Worm (Caenorhabditis elegans) whole organism, L2 larva: ENCODE measurements around the gene F59H6.14.

Source experiments
- ZK546.5 ChIP-seq: sonication (generic microtip); optimal IDR thresholded peaks from 2 replicates; lab custom pipeline; 2017; ENCODE audit warnings: missing biosample characterization, missing genetic modification characterization
- ama-1 ChIP-seq: fragments of 150-350 bp; optimal IDR thresholded peaks from 2 replicates; lab custom pipeline; 2018; ENCODE audit warnings: inconsistent platforms
- ceh-16 ChIP-seq: fragments of 150-350 bp; optimal IDR thresholded peaks from 2 replicates; lab custom pipeline; 2014; ENCODE audit warnings: missing biosample characterization, missing genetic modification characterization
- ceh-82 ChIP-seq: fragments of 150-350 bp; optimal IDR thresholded peaks from 2 replicates; lab custom pipeline; 2014; ENCODE audit warnings: missing biosample characterization, missing genetic modification characterization
- crh-2 ChIP-seq: sonication (generic microtip); optimal IDR thresholded peaks from 2 replicates; lab custom pipeline; 2017; ENCODE audit warnings: missing biosample characterization, missing genetic modification characterization
- dmd-4 ChIP-seq: sonication (generic microtip); optimal IDR thresholded peaks from 2 replicates; lab custom pipeline; 2017; ENCODE audit warnings: missing biosample characterization, missing genetic modification characterization
- elt-3 ChIP-seq: sonication (generic microtip); optimal IDR thresholded peaks from 2 replicates; lab custom pipeline; 2017; ENCODE audit warnings: missing biosample characterization, missing genetic modification characterization
- gmeb-1 ChIP-seq: fragments of 150-350 bp; optimal IDR thresholded peaks from 2 replicates; lab custom pipeline; 2014; ENCODE audit warnings: missing biosample characterization, missing genetic modification characterization
- lin-11 ChIP-seq: fragments of 150-350 bp; sonication (generic microtip); optimal IDR thresholded peaks from 2 replicates; lab custom pipeline; 2014; ENCODE audit warnings: missing biosample characterization, missing genetic modification characterization, inconsistent platforms, mixed read lengths
- lin-13 ChIP-seq: fragments of 150-350 bp; optimal IDR thresholded peaks from 2 replicates; lab custom pipeline; 2014; ENCODE audit warnings: missing biosample characterization, missing genetic modification reagents, missing genetic modification characterization
- lin-39 ChIP-seq: fragments of 150-350 bp; optimal IDR thresholded peaks from 2 replicates; lab custom pipeline; 2014; ENCODE audit warnings: missing biosample characterization, missing genetic modification reagents, missing genetic modification characterization
- lsy-2 ChIP-seq, 2 experiments: fragments of 150-350 bp in 1 of 2; sonication (generic microtip) in 1 of 2; optimal IDR thresholded peaks; 2 replicates each; lab custom pipeline; 2014 to 2017; ENCODE audit warnings: missing biosample characterization in 2 of 2, missing genetic modification characterization in 2 of 2
- mab-5 ChIP-seq: fragments of 150-350 bp; optimal IDR thresholded peaks from 2 replicates; lab custom pipeline; 2014; ENCODE audit warnings: missing biosample characterization, missing genetic modification characterization
- mbf-1 ChIP-seq: sonication (generic microtip); optimal IDR thresholded peaks from 2 replicates; lab custom pipeline; 2017; ENCODE audit warnings: missing biosample characterization, missing genetic modification characterization
- mdl-1 ChIP-seq, 2 experiments: fragments of 150-350 bp in 1 of 2; sonication (generic microtip) in 1 of 2; optimal IDR thresholded peaks; 2 replicates each; lab custom pipeline; 2017; ENCODE audit warnings: missing biosample characterization in 2 of 2, missing genetic modification characterization in 2 of 2
- nhr-10 ChIP-seq: sonication (generic microtip); optimal IDR thresholded peaks from 2 replicates; lab custom pipeline; 2017; ENCODE audit warnings: missing biosample characterization, missing genetic modification characterization
- nhr-11 ChIP-seq: fragments of 150-350 bp; optimal IDR thresholded peaks from 2 replicates; lab custom pipeline; 2014; ENCODE audit warnings: missing biosample characterization, missing genetic modification characterization
- nhr-12 ChIP-seq: fragments of 150-350 bp; optimal IDR thresholded peaks from 2 replicates; lab custom pipeline; 2014; ENCODE audit warnings: missing biosample characterization, missing genetic modification characterization
- nhr-129 ChIP-seq: fragments of 150-350 bp; optimal IDR thresholded peaks from 2 replicates; lab custom pipeline; 2014; ENCODE audit warnings: missing biosample characterization, missing genetic modification characterization
- nhr-23 ChIP-seq: fragments of 150-350 bp; optimal IDR thresholded peaks from 2 replicates; lab custom pipeline; 2014; ENCODE audit warnings: missing biosample characterization, missing genetic modification reagents, missing genetic modification characterization
- nhr-237 ChIP-seq: fragments of 150-350 bp; optimal IDR thresholded peaks from 2 replicates; lab custom pipeline; 2014; ENCODE audit warnings: missing biosample characterization, missing genetic modification characterization
- nhr-25 ChIP-seq: fragments of 150-350 bp; sonication (generic microtip); optimal IDR thresholded peaks from 3 replicates; lab custom pipeline; 2014; ENCODE audit warnings: missing biosample characterization, missing genetic modification characterization
- nhr-6 ChIP-seq: fragments of 150-350 bp; optimal IDR thresholded peaks from 2 replicates; lab custom pipeline; 2014; ENCODE audit warnings: missing biosample characterization, missing genetic modification characterization
- nhr-77 ChIP-seq: fragments of 150-350 bp; optimal IDR thresholded peaks from 2 replicates; lab custom pipeline; 2014; ENCODE audit warnings: missing biosample characterization, missing genetic modification characterization
- peb-1 ChIP-seq: fragments of 150-350 bp; optimal IDR thresholded peaks from 2 replicates; lab custom pipeline; 2014; ENCODE audit warnings: missing biosample characterization, missing genetic modification characterization
- sma-3 ChIP-seq: sonication (generic microtip); optimal IDR thresholded peaks from 2 replicates; lab custom pipeline; 2016; ENCODE audit warnings: missing genetic modification reagents, missing genetic modification characterization, missing compliant biosample characterization
- snpc-4 ChIP-seq: fragments of 150-350 bp; optimal IDR thresholded peaks from 2 replicates; lab custom pipeline; 2014; ENCODE audit warnings: missing biosample characterization, missing genetic modification characterization
- unc-55 ChIP-seq: fragments of 150-350 bp; sonication (generic microtip); optimal IDR thresholded peaks from 3 replicates; lab custom pipeline; 2014; ENCODE audit warnings: missing biosample characterization, missing genetic modification reagents, missing genetic modification characterization
- unc-62 ChIP-seq: fragments of 150-350 bp; optimal IDR thresholded peaks from 2 replicates; lab custom pipeline; 2014; ENCODE audit warnings: missing biosample characterization, missing genetic modification reagents, missing genetic modification characterization
- ztf-1 ChIP-seq: fragments of 200-800 bp; sonication (Bioruptor generic); conservative IDR thresholded peaks from 2 replicates; pipeline ENCODE4 v1.3.6; 2022; ENCODE audit warnings: missing genetic modification characterization, missing compliant biosample characterization
- ztf-11 ChIP-seq: sonication (generic microtip); optimal IDR thresholded peaks from 2 replicates; lab custom pipeline; 2017; ENCODE audit warnings: missing biosample characterization, missing genetic modification characterization
- ztf-4 ChIP-seq: fragments of 150-350 bp; optimal IDR thresholded peaks from 2 replicates; lab custom pipeline; 2014; ENCODE audit warnings: missing biosample characterization, missing genetic modification characterization

F59H6.14 gene

DNA sequence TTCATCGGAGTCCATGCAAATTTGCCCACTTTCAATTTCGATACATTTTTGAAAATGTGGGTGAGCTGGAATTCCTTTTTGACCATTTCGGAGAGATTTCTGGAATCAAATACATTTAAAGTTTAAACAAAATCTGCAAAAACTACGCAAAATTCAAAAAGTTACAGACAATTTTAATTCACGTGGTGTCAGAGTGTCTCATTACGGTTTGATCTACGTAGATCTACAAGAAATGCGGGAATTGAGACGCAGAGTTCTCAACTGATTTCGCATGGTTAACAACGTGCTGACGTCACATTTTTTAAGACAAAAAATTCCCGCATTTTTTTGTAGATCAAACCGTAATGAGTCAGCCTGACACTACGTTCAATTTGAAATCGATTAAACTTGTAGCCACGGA is 6.9 kb upstream of the F59H6.14 start, which contains the start of gene bath-21:
Gene bath-21, minus strand, starts transcription at position 101 of the 400 bp plus-strand sequence.
- TF ChIP-seq lin-11 (no peak), ztf-11 (tag; lab: Kevin White, UChicago) (no peak), nhr-11 (no peak), lin-13 (GFP tag; lab: Kevin White, UChicago) (no peak), lin-39 (no peak), ZK546.5 (tag; lab: Kevin White, UChicago) (no peak), unc-55 (no peak), lsy-2 (tag; optimal IDR thresholded peaks at IDR 0.05; lab: Kevin White, UChicago) (no peak), ceh-16 (tag; lab: Kevin White, UChicago) (no peak), nhr-6 (no peak), crh-2 (tag; lab: Kevin White, UChicago) (no peak), nhr-77 (no peak)

- no peak for TF ChIP-seq elt-3
- TF ChIP-seq crh-2 (tag; lab: Kevin White, UChicago), result no peak
- no peak for TF ChIP-seq unc-55
- TF ChIP-seq unc-62 (GFP tag; lab: Kevin White, UChicago), result no peak
- no peak for TF ChIP-seq dmd-4
- no peak for TF ChIP-seq lin-13 (GFP tag; lab: Kevin White, UChicago)
- TF ChIP-seq mdl-1 (tag; optimal IDR thresholded peaks at IDR 0.05; lab: Kevin White, UChicago), result no peak
- no peak for TF ChIP-seq nhr-6
- TF ChIP-seq nhr-77, result no peak
- no peak for TF ChIP-seq nhr-23 (tag; lab: Kevin White, UChicago)
- no peak for TF ChIP-seq lsy-2 (tag; optimal IDR thresholded peaks at IDR 0.05; lab: Kevin White, UChicago)
- TF ChIP-seq, all 48 proteins: peak for 0
Observed at ce11 chrII:2028712-2029111, 4.7 kb upstream of the F59H6.14 start, which contains the start of gene bath-1. Gene bath-1 (minus strand): TSS chrII:2028812.

DNA sequence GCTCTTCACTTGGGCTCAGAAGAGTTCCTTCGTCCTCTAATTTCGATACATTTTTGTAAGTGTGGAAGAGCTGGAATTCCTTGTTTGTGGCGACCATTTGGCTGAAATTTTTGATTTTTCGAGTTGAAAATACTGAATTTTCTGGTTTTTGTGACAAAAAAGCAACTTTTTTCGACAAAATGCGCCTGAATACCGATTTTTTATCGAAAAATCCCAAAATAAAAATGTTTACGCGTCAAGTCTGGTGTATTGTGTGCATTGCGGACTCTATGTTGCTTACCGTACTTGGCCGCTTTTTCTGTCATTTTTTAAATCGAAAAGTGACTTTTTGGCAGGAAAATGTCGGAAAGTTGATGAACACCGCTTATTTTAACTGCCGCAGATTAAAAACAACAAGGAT is 3.0 kb upstream of the F59H6.14 start, which contains the start of gene bath-3:
Gene bath-3, minus strand, starts transcription at position 101 of the 400 bp plus-strand sequence.
- TF ChIP-seq nhr-10 (tag; lab: Kevin White, UChicago), result no peak

DNA sequence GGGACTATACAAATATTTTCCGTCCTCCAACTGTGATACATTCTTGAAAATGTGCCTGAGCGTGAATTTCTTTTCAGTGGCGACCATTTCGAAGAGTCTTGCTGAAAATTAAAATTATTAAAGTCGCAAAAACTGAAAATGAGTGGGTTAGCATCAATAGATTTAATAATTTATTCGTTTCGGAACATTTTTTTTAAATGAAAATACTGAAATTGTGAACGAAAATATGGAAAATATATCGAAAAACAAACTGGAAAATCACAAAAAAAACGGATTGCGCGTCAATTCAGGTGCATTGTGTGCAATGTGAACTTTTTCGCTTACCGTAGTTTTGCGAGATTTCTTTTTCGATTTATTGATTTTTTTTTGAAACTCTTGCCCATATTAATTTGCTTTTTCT is 1.5 kb upstream of the F59H6.14 start, which contains the start of gene bath-5:
Gene bath-5, minus strand, starts transcription at position 101 of the 400 bp plus-strand sequence.
- TF ChIP-seq lin-11 (no peak), ztf-11 (tag; lab: Kevin White, UChicago) (no peak), ztf-1 (GFP tag; lab: Robert Waterston, UW) (no peak), nhr-77 (no peak), peb-1 (no peak), nhr-11 (no peak), nhr-23 (tag; lab: Kevin White, UChicago) (no peak), ztf-4 (tag; lab: Kevin White, UChicago) (no peak), sma-3 (GFP tag; lab: Kevin White, UChicago) (no peak), ceh-16 (tag; lab: Kevin White, UChicago) (no peak)

DNA sequence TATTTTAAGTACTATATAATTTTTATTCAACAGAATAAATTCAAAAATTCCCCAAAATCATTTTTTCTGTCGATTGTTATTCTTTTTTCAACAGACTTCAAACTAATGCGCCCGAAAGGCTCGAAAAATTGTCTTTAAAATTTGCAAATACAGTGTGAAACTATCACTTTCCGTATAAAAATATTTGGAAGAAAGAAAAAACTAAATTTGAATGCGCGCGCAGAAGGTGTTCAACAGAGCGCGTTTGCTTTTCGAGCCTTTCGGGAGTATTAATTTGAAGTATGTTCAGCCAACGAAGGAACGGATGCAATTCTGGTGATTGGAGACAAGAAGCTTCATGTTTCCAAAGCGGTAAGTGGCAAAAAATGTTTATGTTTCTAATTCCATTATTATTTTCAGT is 1.1 kb upstream of the F59H6.14 start, which contains the start of gene btb-4:
Gene btb-4, plus strand, starts transcription at position 35 of the 400 bp plus-strand sequence.
- peak; percentile 78 for TF ChIP-seq gmeb-1 (tag; lab: Kevin White, UChicago)
- TF ChIP-seq unc-55, result peak; percentile 4

- no peak for TF ChIP-seq nhr-237
- TF ChIP-seq lin-39, result no peak
- no peak for TF ChIP-seq lin-13 (GFP tag; lab: Kevin White, UChicago)
- no peak for TF ChIP-seq peb-1
- no peak for TF ChIP-seq nhr-12 (tag; lab: Kevin White, UChicago)
- TF ChIP-seq nhr-23 (tag; lab: Kevin White, UChicago), result no peak
- TF ChIP-seq ZK546.5 (tag; lab: Kevin White, UChicago), result no peak
- TF ChIP-seq nhr-25 (tag; lab: Kevin White, UChicago), result no peak
- TF ChIP-seq nhr-129 (tag; lab: Kevin White, UChicago), result no peak
- TF ChIP-seq nhr-10 (tag; lab: Kevin White, UChicago), result no peak
- TF ChIP-seq mab-5, result no peak
- no peak for TF ChIP-seq lsy-2 (tag; optimal IDR thresholded peaks at IDR 0.05; lab: Kevin White, UChicago)
- no peak for TF ChIP-seq ztf-11 (tag; lab: Kevin White, UChicago)
- TF ChIP-seq ceh-82 (tag; lab: Kevin White, UChicago), result no peak
- no peak for TF ChIP-seq ama-1 (lab: Kevin White, UChicago)
- TF ChIP-seq ceh-16 (tag; lab: Kevin White, UChicago), result no peak
- TF ChIP-seq mbf-1 (tag; lab: Kevin White, UChicago), result no peak
- no peak for TF ChIP-seq snpc-4
- TF ChIP-seq ztf-1 (GFP tag; lab: Robert Waterston, UW), result no peak
- TF ChIP-seq nhr-6, result no peak
- TF ChIP-seq, all 48 proteins: peak for 0
Observed at ce11 chrII:2039288-2039687, 5.9 kb downstream of the F59H6.14 start, which contains the start of gene bath-19. Gene bath-19 (minus strand): TSS chrII:2039388.
